Worm (Caenorhabditis elegans) whole organism, mixed stage, embryonic: ENCODE measurements around the gene rmd-6.

Source experiments
- elt-1 ChIP-seq: sonication (generic microtip); optimal IDR thresholded peaks from 2 replicates; lab custom pipeline; 2017; ENCODE audit warnings: missing genetic modification characterization, mild to moderate bottlenecking, missing compliant biosample characterization, antibody characterized with exemption, moderate library complexity, borderline replicate concordance; ENCODE audit not compliant: insufficient read depth
- elt-3 ChIP-seq: fragments of 150-350 bp; optimal IDR thresholded peaks from 2 replicates; lab custom pipeline; 2014; ENCODE audit warnings: missing biosample characterization, missing genetic modification characterization
- hlh-1 ChIP-seq: fragments of 150-350 bp; optimal IDR thresholded peaks from 2 replicates; lab custom pipeline; 2014; ENCODE audit warnings: missing biosample characterization, missing genetic modification reagents, missing genetic modification characterization
- nhr-12 ChIP-seq: fragments of 150-350 bp; optimal IDR thresholded peaks from 2 replicates; lab custom pipeline; 2014; ENCODE audit warnings: missing biosample characterization, missing genetic modification characterization
- snpc-4 ChIP-seq: fragments of 150-350 bp; optimal IDR thresholded peaks from 2 replicates; lab custom pipeline; 2014; ENCODE audit warnings: missing biosample characterization, missing genetic modification characterization
- ztf-11 ChIP-seq: fragments of 150-350 bp; optimal IDR thresholded peaks from 2 replicates; lab custom pipeline; 2014; ENCODE audit warnings: missing biosample characterization, missing genetic modification characterization

- TF ChIP-seq elt-1 (tag; lab: Kevin White, UChicago): no peak
- TF ChIP-seq nhr-12: no peak
- TF ChIP-seq elt-3: no peak
- TF ChIP-seq snpc-4 (tag; lab: Kevin White, UChicago): no peak
- no peak for TF ChIP-seq ztf-11 (tag; lab: Kevin White, UChicago)
- TF ChIP-seq hlh-1 (tag; lab: Kevin White, UChicago): no peak
Observed at ce11 chrIV:5028978-5029377, 39.7 kb upstream of the rmd-6 start, which contains the start of the genes best-6 and C09B9.2.
